Fruit fly (Drosophila melanogaster): ENCODE data around the gene Lint-O.

Lint-O gene

DNA sequence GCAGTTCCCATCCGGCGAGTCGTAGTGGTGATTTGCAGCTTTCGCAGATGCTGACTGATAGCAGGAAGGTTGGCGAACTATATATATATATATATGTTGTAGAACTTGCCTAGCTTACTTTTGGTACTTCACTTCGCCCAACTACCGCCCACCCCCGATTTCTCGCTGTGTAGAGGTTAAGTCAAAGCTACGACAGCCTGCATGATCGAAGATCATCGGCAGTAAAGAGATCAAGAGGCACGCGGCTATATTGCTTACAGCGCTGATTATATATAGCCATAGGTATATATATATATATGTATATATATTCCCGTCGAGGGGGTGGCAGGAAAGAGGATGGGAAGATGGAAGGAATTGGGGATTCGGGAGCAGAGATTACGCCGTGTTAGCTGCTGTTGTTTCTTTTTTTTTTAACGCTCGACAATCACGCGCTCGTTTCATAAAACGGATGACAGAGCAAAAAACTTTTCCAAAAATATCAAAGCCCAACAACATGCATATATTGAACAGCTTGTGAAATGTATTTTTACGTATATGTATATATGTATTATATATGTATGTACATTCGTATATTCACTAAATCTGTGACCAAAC, 35.9 kb upstream of the Lint-O start:
- TF ChIP-seq pan (optimal IDR thresholded peaks at IDR 0.05) (no peak), CG8478 (optimal IDR thresholded peaks at IDR 0.05) (no peak), psq (optimal IDR thresholded peaks at IDR 0.05) (no peak), EcR (GFP tag; optimal IDR thresholded peaks at IDR 0.05) (no peak), Dll (optimal IDR thresholded peaks at IDR 0.05) (no peak), usp (GFP tag; optimal IDR thresholded peaks at IDR 0.05) (no peak)

DNA sequence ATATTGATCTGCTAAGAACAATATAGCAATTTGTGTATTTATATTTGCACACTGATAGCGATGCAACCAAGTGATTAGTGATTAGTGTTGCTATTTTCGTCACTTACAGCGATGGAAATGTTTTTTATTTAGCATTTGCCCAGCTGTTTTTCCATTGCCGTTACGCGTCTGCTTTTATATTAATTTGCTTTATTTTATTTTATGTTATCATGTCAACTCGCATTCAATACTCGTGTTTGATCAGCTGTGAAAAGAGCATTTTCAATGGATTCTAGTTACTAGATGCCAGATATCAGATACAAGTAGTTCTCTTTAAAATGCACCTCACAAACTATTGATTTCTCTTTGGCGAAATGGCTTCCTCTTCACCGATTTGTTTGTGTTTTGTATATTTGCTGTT, 35.1 kb upstream of the Lint-O start:
- no peak for TF ChIP-seq CG8478 (optimal IDR thresholded peaks at IDR 0.05)
- no peak for TF ChIP-seq EcR (GFP tag; optimal IDR thresholded peaks at IDR 0.05)
- TF ChIP-seq Dll (optimal IDR thresholded peaks at IDR 0.05), result no peak
- no peak for TF ChIP-seq usp (GFP tag; optimal IDR thresholded peaks at IDR 0.05)
- TF ChIP-seq psq (optimal IDR thresholded peaks at IDR 0.05), result no peak
- no peak for TF ChIP-seq pan (optimal IDR thresholded peaks at IDR 0.05)

DNA sequence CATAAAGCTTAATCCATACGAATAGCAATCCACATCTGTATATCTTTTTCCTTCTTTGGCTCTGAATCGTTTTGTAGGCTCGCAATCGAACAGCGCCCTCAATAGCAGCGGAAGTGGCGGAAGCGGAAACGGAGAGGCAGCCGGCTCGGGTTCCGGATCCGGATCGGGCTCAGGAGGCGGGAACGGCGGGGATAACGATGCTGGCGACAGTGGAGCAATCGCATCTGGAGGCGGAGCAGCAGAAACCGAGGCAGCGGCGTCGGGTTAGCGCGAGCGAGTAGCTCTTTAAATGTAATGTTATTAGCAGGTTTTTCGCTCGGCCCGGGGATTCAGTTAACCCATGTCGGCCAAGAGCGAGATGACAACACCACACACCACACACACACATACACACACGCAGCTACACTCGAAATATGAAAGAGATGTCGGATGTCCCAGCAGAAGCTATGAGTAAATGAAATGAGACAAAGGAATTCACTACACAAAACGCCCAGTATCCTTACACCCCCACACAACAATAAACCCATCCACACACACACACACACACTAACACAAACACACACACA, 21.4 kb upstream of the Lint-O start:
- no peak for TF ChIP-seq psq (optimal IDR thresholded peaks at IDR 0.05)
- TF ChIP-seq EcR (GFP tag; optimal IDR thresholded peaks at IDR 0.05), result no peak
- no peak for TF ChIP-seq CG8478 (optimal IDR thresholded peaks at IDR 0.05)
- no peak for TF ChIP-seq usp (GFP tag; optimal IDR thresholded peaks at IDR 0.05)
- TF ChIP-seq pan (optimal IDR thresholded peaks at IDR 0.05), result no peak
- no peak for TF ChIP-seq Dll (optimal IDR thresholded peaks at IDR 0.05)

DNA sequence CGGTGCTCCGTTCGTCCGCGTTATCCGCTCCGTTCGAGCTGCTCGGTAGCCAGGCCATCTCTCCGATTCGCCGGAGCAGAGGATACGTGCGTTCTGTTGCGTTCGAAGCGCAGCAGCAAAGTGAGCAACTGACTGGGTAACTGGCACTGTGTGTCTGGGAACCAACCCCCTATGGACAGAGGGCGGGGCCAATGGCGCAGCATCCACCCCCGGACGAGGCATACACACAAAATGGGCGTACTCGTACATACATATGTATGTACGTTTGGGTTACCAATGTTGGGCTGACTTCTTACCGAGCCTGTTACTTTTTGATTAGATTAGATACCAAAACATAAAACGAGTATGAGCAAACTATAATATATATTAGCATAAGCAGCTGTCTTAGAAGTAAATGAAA, 16.9 kb upstream of the Lint-O start, which contains the start of gene HLH3B:
Gene HLH3B, minus strand, starts transcription at position 123 of the 400 bp plus-strand sequence.
- TF ChIP-seq psq (optimal IDR thresholded peaks at IDR 0.05), result no peak
- TF ChIP-seq Dll (optimal IDR thresholded peaks at IDR 0.05), result no peak
- TF ChIP-seq CG8478 (optimal IDR thresholded peaks at IDR 0.05), result no peak
- TF ChIP-seq usp (GFP tag; optimal IDR thresholded peaks at IDR 0.05), result no peak
- TF ChIP-seq pan (optimal IDR thresholded peaks at IDR 0.05), result no peak
- no peak for TF ChIP-seq EcR (GFP tag; optimal IDR thresholded peaks at IDR 0.05)

DNA sequence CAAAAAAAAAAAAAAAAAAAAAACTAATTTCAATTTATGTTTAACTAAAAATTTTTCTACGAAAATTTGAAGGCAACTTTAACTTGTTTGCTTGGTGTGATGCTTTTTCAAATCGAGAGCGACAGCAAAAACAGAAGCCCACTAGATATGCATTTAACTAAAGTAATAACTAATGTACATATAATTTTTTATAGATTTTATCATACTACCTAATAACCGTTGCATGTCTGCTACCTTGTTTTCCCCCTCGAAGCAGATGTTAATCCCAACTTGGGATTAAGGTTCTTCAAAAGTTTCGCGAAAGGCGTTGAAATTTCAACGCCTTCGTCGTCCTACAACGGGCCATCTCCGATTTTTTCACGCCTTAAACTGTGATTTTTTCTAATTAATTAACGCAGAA, 15.7 kb upstream of the Lint-O start, which contains the start of gene CG2652:
Gene CG2652, minus strand, starts transcription at position 101 of the 400 bp plus-strand sequence.
- TF ChIP-seq pan (optimal IDR thresholded peaks at IDR 0.05) (no peak), Dll (optimal IDR thresholded peaks at IDR 0.05) (no peak), CG8478 (optimal IDR thresholded peaks at IDR 0.05) (no peak), EcR (GFP tag; optimal IDR thresholded peaks at IDR 0.05) (no peak), usp (GFP tag; optimal IDR thresholded peaks at IDR 0.05) (no peak), psq (optimal IDR thresholded peaks at IDR 0.05) (no peak)

DNA sequence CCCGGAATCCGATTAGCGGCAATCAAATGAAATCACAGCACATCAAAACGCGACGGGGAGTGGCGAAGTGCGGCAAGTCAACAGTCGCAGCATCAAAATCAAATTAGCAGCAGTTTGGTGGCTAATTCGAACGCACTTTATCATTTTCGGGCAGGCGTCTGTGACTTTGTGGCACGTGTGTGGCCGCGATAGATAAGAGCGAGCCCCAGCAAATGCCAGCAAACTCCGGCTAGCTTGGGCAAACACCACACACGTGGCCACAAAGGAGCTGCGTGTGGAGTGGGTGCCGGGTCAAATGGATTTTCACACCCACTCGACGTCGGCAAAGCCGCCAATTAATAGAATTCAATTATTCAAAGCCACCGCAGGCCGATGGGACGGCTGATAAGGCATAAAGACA, 14.6 kb upstream of the Lint-O start:
- no peak for TF ChIP-seq psq (optimal IDR thresholded peaks at IDR 0.05)

DNA sequence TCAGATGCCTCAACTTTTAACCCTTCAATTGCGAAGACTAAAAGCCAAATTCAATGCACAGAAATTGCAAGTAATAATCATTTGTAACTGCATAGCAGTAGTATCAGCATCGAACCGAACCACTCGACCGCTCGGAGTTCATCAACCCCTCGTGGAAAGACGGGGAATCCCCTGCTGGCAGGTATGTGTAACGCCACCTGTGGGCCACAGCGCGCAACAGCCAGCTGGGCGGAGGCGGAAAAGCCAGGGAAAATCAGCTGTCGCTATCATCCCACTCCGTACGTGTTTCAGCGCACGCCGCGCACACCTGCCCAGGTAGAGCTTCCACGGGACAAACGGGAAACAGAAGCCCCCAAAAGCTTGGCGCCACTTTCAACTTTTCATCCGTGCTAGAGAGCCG, 14.1 kb upstream of the Lint-O start:
- TF ChIP-seq EcR (GFP tag; optimal IDR thresholded peaks at IDR 0.05) (no peak), usp (GFP tag; optimal IDR thresholded peaks at IDR 0.05) (no peak), CG8478 (optimal IDR thresholded peaks at IDR 0.05) (no peak), psq (optimal IDR thresholded peaks at IDR 0.05) (no peak), Dll (optimal IDR thresholded peaks at IDR 0.05) (no peak), pan (optimal IDR thresholded peaks at IDR 0.05) (no peak)

DNA sequence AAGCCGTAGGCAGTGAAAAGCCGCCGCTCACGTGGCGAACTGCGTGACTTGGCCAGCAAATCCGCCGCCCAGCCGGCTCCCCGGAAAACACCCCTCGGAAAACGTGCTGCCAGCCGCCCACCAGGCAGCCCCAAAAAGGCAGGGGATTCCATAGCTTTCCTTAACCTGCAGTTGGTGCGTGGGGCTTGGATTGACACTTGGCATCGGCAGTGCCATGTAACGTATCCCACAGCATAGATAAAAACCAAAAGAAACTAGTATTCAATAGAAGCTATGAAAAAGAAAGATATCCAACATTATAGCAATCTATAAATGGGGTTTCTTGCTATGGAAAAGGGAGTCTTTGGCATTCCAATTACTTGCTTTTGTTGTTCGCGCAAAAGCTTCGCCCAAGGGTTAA, 13.5 kb upstream of the Lint-O start:
- TF ChIP-seq pan (optimal IDR thresholded peaks at IDR 0.05) (no peak), EcR (GFP tag; optimal IDR thresholded peaks at IDR 0.05) (no peak), psq (optimal IDR thresholded peaks at IDR 0.05) (no peak), CG8478 (optimal IDR thresholded peaks at IDR 0.05) (no peak), usp (GFP tag; optimal IDR thresholded peaks at IDR 0.05) (no peak), Dll (optimal IDR thresholded peaks at IDR 0.05) (no peak)

DNA sequence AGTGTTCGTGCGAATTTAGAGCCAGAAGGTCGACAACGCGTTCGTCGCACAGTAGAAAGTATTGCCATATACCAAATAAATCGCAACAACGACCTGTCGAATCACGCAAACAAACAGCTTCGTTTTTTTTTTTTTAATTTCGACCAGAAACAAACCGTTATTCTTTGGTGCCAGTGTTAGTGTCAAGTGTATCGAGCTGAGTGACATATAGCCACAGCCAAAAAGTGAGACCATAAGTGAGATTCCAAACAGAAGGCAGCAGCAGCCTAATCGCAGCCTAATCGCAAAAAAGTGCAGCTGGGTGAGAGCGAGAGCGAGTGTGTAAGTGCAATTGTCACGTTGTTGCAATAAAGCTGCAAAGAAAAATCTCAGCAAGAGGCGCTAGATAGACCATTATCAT, 12.9 kb upstream of the Lint-O start, which contains the start of gene per:
Gene per, plus strand, starts transcription at position 1 of the 400 bp plus-strand sequence.
- no peak for TF ChIP-seq CG8478 (optimal IDR thresholded peaks at IDR 0.05)
- no peak for TF ChIP-seq psq (optimal IDR thresholded peaks at IDR 0.05)
- TF ChIP-seq Dll (optimal IDR thresholded peaks at IDR 0.05), result no peak
- TF ChIP-seq EcR (GFP tag; optimal IDR thresholded peaks at IDR 0.05), result no peak
- no peak for TF ChIP-seq pan (optimal IDR thresholded peaks at IDR 0.05)
- no peak for TF ChIP-seq usp (GFP tag; optimal IDR thresholded peaks at IDR 0.05)

DNA sequence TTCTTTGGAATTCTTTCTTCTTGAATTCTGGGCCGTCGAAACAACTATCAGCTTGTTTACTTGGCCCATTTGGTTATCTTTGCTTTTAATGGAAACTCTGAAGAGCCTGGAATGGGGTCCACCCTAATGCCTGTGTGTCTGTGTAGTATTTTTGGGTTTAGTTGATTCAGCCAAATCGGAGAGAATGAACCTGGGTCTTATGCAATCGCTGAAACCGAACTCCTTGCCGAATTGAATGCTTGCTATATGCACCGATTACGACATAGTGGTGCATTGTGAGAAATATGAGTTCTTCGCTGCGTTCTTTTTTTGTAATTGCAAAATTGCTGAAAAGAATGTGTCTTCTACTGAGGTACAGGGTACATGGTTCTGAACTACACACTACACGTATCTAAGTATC, 11.6 kb upstream of the Lint-O start:
- no peak for TF ChIP-seq psq (optimal IDR thresholded peaks at IDR 0.05)
- no peak for TF ChIP-seq EcR (GFP tag; optimal IDR thresholded peaks at IDR 0.05)
- TF ChIP-seq Dll (optimal IDR thresholded peaks at IDR 0.05), result no peak
- TF ChIP-seq usp (GFP tag; optimal IDR thresholded peaks at IDR 0.05), result no peak

DNA sequence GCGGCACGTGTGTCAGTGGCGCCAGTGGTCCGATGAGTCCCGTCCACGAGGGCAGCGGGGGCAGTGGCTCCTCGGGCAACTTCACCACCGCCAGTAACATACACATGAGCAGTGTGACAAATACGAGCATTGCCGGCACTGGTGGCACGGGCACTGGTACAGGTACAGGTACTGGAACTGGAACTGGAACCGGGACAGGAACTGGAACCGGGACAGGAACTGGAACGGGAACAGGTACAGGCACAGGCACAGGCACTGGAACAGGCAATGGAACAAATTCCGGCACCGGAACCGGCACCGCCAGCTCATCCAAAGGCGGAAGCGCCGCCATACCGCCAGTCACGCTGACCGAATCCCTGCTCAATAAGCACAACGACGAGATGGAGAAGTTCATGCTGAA, 8.1 kb upstream of the Lint-O start:
- TF ChIP-seq pan (optimal IDR thresholded peaks at IDR 0.05), result no peak
- no peak for TF ChIP-seq EcR (GFP tag; optimal IDR thresholded peaks at IDR 0.05)
- no peak for TF ChIP-seq usp (GFP tag; optimal IDR thresholded peaks at IDR 0.05)
- no peak for TF ChIP-seq Dll (optimal IDR thresholded peaks at IDR 0.05)
- TF ChIP-seq CG8478 (optimal IDR thresholded peaks at IDR 0.05), result no peak
- TF ChIP-seq psq (optimal IDR thresholded peaks at IDR 0.05), result no peak

DNA sequence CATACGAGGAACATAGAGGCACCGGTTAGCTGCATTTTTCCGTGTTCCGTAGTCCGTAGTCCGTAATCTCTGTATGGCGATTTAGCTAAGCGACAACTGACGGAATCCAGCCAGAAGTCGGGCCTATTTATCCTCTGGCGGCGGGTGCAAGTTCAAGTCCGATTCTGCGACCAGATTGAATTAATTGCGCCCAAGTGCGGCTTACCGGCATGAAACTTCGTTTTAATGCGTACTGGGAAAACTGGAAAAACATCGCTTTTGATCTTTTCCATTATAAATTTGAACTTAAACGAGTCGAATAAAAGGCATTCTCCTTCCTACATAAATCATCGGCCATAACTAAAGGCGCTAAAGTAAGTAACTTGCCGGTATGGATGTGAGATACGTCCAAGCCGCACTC, 4.7 kb upstream of the Lint-O start, which contains the start of gene dyw:
Gene dyw, minus strand, starts transcription at position 101 of the 400 bp plus-strand sequence.
- TF ChIP-seq CG8478 (optimal IDR thresholded peaks at IDR 0.05) (no peak), pan (optimal IDR thresholded peaks at IDR 0.05) (no peak), psq (optimal IDR thresholded peaks at IDR 0.05) (no peak), EcR (GFP tag; optimal IDR thresholded peaks at IDR 0.05) (no peak), usp (GFP tag; optimal IDR thresholded peaks at IDR 0.05) (no peak)

DNA sequence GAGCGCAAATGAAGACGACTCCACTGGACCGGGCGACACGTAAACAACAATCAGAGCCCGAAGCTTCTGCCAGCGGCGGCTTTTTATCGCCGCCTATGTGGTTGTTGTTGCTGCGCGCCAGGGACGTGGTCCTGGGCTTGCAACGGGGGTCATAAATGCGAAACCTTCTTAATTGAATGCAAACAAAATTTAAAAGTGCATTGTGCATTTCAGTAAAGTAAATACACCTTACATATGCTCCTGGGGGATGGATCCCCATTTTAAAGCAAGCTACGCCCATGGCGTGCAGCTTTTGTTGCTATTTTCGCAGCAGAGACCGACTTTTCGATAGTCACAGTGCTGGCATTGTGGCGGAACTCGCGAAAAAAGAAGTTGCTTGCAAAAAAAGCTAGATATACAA, 5.2 kb downstream of the Lint-O start, which contains the start of gene Ugalt:
Gene Ugalt, minus strand, starts transcription at position 160 of the 400 bp plus-strand sequence.
- no peak for TF ChIP-seq psq (optimal IDR thresholded peaks at IDR 0.05)
